Worm (Caenorhabditis elegans) whole organism, L4/young adult: ENCODE data around the gene Y57A10C.10.

Experiments
- W03F9.2 ChIP-seq: fragments of 150-350 bp; optimal IDR thresholded peaks from 2 replicates; lab custom pipeline; 2014; ENCODE audit warnings: missing biosample characterization, missing genetic modification characterization
- him-1 ChIP-seq: sonication (generic microtip); optimal IDR thresholded peaks from 2 replicates; lab custom pipeline; 2016; ENCODE audit warnings: missing genotype, missing genetic modification reagents, missing genetic modification characterization, missing compliant biosample characterization

- TF ChIP-seq W03F9.2 (tag; lab: Kevin White, UChicago) (no peak), him-1 (tag; lab: Kevin White, UChicago) (no peak)
These were observed 46.9 kb downstream of the Y57A10C.10 start for ce11 chrII:12394138-12394537.
